Worm (Caenorhabditis elegans) whole organism, midembryonic: ENCODE data around the gene tpa-1.

ENCODE experiments used
- T22C8.4 ChIP-seq: fragments of 200-800 bp; sonication (Bioruptor generic); IDR thresholded peaks from 2 replicates; pipeline ENCODE4 v1.3.6; 2022; ENCODE audit warnings: missing genetic modification characterization, missing compliant biosample characterization
- flt-1 ChIP-seq: fragments of 200-800 bp; sonication (Bioruptor generic); IDR thresholded peaks from 2 replicates; pipeline ENCODE4 v1.3.6; 2022; ENCODE audit warnings: missing genetic modification characterization, missing compliant biosample characterization
- klf-2 ChIP-seq: fragments of 200-800 bp; sonication (Bioruptor generic); conservative IDR thresholded peaks from 2 replicates; pipeline ENCODE4 v1.3.6; 2022; ENCODE audit warnings: missing genetic modification reagents, missing genetic modification characterization, missing compliant biosample characterization
- tab-1 ChIP-seq: fragments of 200-800 bp; sonication (Bioruptor generic); IDR thresholded peaks from 2 replicates; pipeline ENCODE4 v1.3.6; 2022; ENCODE audit warnings: missing genetic modification characterization, missing compliant biosample characterization
- ztf-23 ChIP-seq: fragments of 200-800 bp; sonication (Bioruptor generic); IDR thresholded peaks from 2 replicates; pipeline ENCODE4 v1.3.6; 2022; ENCODE audit warnings: missing genetic modification reagents, missing genetic modification characterization, missing compliant biosample characterization
- ztf-29 ChIP-seq: fragments of 200-800 bp; sonication (Bioruptor generic); IDR thresholded peaks from 2 replicates; pipeline ENCODE4 v1.3.6; 2022; ENCODE audit warnings: missing genetic modification reagents, missing genetic modification characterization, missing compliant biosample characterization

- TF ChIP-seq klf-2 (GFP tag; lab: Robert Waterston, UW) = no peak
- TF ChIP-seq tab-1 = no peak
- TF ChIP-seq ztf-23 (GFP tag; lab: Robert Waterston, UW) = no peak
- no peak for TF ChIP-seq ztf-29 (GFP tag; lab: Robert Waterston, UW)
- TF ChIP-seq T22C8.4 (GFP tag; lab: Robert Waterston, UW) = no peak
- TF ChIP-seq flt-1 (GFP tag; lab: Robert Waterston, UW) = no peak
These were observed 5.9 kb downstream of the tpa-1 start for ce11 chrIV:97681-98080.
